Fruit fly (Drosophila melanogaster) whole organism, embryonic: ENCODE measurements around the gene Sp1.

Source experiments
- ATbp ChIP-seq: fragments of 200-800 bp; sonication (Bioruptor generic); optimal IDR thresholded peaks from 2 replicates; lab custom pipeline; 2017; ENCODE audit warnings: missing biosample characterization, mild to moderate bottlenecking, missing genetic modification characterization, missing genetic modification reagents
- CG10274 ChIP-seq: fragments of 200-800 bp; sonication (Bioruptor generic); optimal IDR thresholded peaks from 3 replicates; lab custom pipeline; 2017; ENCODE audit warnings: missing biosample characterization, mild to moderate bottlenecking, missing genetic modification characterization
- CG10462 ChIP-seq: fragments of 200-800 bp; sonication (Bioruptor generic); optimal IDR thresholded peaks from 2 replicates; lab custom pipeline; 2016; ENCODE audit warnings: missing biosample characterization, missing genetic modification characterization
- CG10565 ChIP-seq: fragments of 200-800 bp; sonication (Bioruptor generic); optimal IDR thresholded peaks from 3 replicates; lab custom pipeline; 2016; ENCODE audit warnings: missing biosample characterization, mild to moderate bottlenecking, missing genetic modification characterization
- CG10654 ChIP-seq: fragments of 200-800 bp; sonication (Bioruptor generic); optimal IDR thresholded peaks from 2 replicates; lab custom pipeline; 2016; ENCODE audit warnings: missing biosample characterization, missing genetic modification characterization
- CG13775 ChIP-seq: fragments of 200-800 bp; sonication (Bioruptor generic); optimal IDR thresholded peaks from 3 replicates; lab custom pipeline; 2017; ENCODE audit warnings: missing biosample characterization, mild to moderate bottlenecking, missing genetic modification characterization
- CG13894 ChIP-seq: fragments of 200-800 bp; sonication (Bioruptor generic); optimal IDR thresholded peaks from 3 replicates; lab custom pipeline; 2018; ENCODE audit warnings: missing biosample characterization, mild to moderate bottlenecking, missing genetic modification characterization, moderate library complexity
- CG14014 ChIP-seq: fragments of 200-800 bp; sonication (Bioruptor generic); IDR thresholded peaks from 2 replicates; pipeline ENCODE4 v1.3.6; 2022; ENCODE audit warnings: missing biosample characterization, missing genetic modification characterization
- CG1792 ChIP-seq: fragments of 200-800 bp; sonication (Bioruptor generic); optimal IDR thresholded peaks from 2 replicates; lab custom pipeline; 2016; ENCODE audit warnings: missing biosample characterization, missing genetic modification characterization
- CG2120 ChIP-seq: fragments of 200-800 bp; sonication (Bioruptor generic); optimal IDR thresholded peaks from 3 replicates; lab custom pipeline; 2016; ENCODE audit warnings: missing biosample characterization, missing genetic modification characterization
- CG2199 ChIP-seq: fragments of 200-800 bp; sonication (Bioruptor generic); IDR thresholded peaks from 3 replicates; pipeline ENCODE4 v1.3.6; 2022; ENCODE audit warnings: missing biosample characterization, missing genetic modification characterization
- CG6791 ChIP-seq: fragments of 200-800 bp; sonication (Bioruptor generic); IDR thresholded peaks from 3 replicates; pipeline ENCODE4 v1.3.6; 2022; ENCODE audit warnings: missing biosample characterization, missing genetic modification characterization; ENCODE audit not compliant: partially characterized antibody
- CG9727 ChIP-seq: fragments of 200-800 bp; sonication (Bioruptor generic); optimal IDR thresholded peaks from 3 replicates; lab custom pipeline; 2017; ENCODE audit warnings: missing biosample characterization, mild to moderate bottlenecking, missing genetic modification characterization
- CkIIα-i1 ChIP-seq: fragments of 200-800 bp; sonication (Bioruptor generic); IDR thresholded peaks from 2 replicates; pipeline ENCODE4 v1.3.6; 2022; ENCODE audit warnings: missing biosample characterization, missing genetic modification characterization
- Deaf1 ChIP-seq: fragments of 200-800 bp; optimal IDR thresholded peaks from 3 replicates; lab custom pipeline; 2019; ENCODE audit warnings: missing biosample characterization, mild to moderate bottlenecking, missing genetic modification characterization, moderate library complexity
- Dek ChIP-seq: fragments of 200-800 bp; sonication (Bioruptor generic); optimal IDR thresholded peaks from 3 replicates; lab custom pipeline; 2019; ENCODE audit warnings: missing biosample characterization, mild to moderate bottlenecking, missing genetic modification characterization, moderate library complexity
- Dll ChIP-seq: fragments of 200-800 bp; sonication (Bioruptor generic); IDR thresholded peaks from 4 replicates; pipeline ENCODE4 v1.3.6; 2022; ENCODE audit warnings: missing biosample characterization, missing genetic modification characterization; ENCODE audit not compliant: partially characterized antibody
- HLH4C ChIP-seq: fragments of 200-800 bp; sonication (Bioruptor generic); IDR thresholded peaks from 3 replicates; pipeline ENCODE4 v1.3.6; 2022; ENCODE audit warnings: missing biosample characterization, missing genetic modification characterization; ENCODE audit not compliant: partially characterized antibody
- Hmx ChIP-seq: fragments of 200-800 bp; sonication (Bioruptor generic); optimal IDR thresholded peaks from 2 replicates; lab custom pipeline; 2016; ENCODE audit warnings: missing biosample characterization, missing genetic modification characterization
- Lim3 ChIP-seq: fragments of 200-800 bp; sonication (Bioruptor generic); IDR thresholded peaks from 2 replicates; pipeline ENCODE4 v1.3.6; 2022; ENCODE audit warnings: missing biosample characterization, missing genetic modification characterization
- Nf-YA ChIP-seq: fragments of 200-800 bp; sonication (Bioruptor generic); IDR thresholded peaks from 2 replicates; pipeline ENCODE4 v1.3.6; 2022; ENCODE audit warnings: missing biosample characterization, missing genetic modification characterization
- Oaz ChIP-seq: fragments of 200-800 bp; sonication (Bioruptor generic); IDR thresholded peaks from 2 replicates; pipeline ENCODE4 v1.3.6; 2022; ENCODE audit warnings: missing biosample characterization, missing genetic modification characterization
- Ravus ChIP-seq: fragments of 200-800 bp; sonication (Bioruptor generic); IDR thresholded peaks from 2 replicates; pipeline ENCODE4 v1.3.6; 2022; ENCODE audit warnings: missing biosample characterization, missing genetic modification characterization
- Rx ChIP-seq: fragments of 200-800 bp; sonication (Bioruptor generic); IDR thresholded peaks from 2 replicates; pipeline ENCODE4 v1.3.6; 2022; ENCODE audit warnings: missing biosample characterization, missing genetic modification characterization
- Trl ChIP-seq, 3 experiments: fragments of >200 bp in 2 of 3; fragments of 200-800 bp in 1 of 3; sonication (Bioruptor generic) in 1 of 3; optimal IDR thresholded peaks; 2 replicates in 1 of 3; 3 replicates in 2 of 3; lab custom pipeline; 2016 to 2017; ENCODE audit warnings: missing biosample characterization in 1 of 3, missing genetic modification characterization in 1 of 3
- ase ChIP-seq: fragments of 200-800 bp; sonication (Bioruptor generic); IDR thresholded peaks from 3 replicates; pipeline ENCODE4 v1.3.6; 2022; ENCODE audit warnings: missing biosample characterization, missing genetic modification characterization
- ato ChIP-seq: fragments of 200-800 bp; sonication (Bioruptor generic); IDR thresholded peaks from 2 replicates; pipeline ENCODE4 v1.3.6; 2022; ENCODE audit warnings: missing biosample characterization, missing genetic modification characterization; ENCODE audit not compliant: partially characterized antibody
- bowl ChIP-seq: fragments of 200-800 bp; sonication (Bioruptor generic); IDR thresholded peaks from 2 replicates; pipeline ENCODE4 v1.3.6; 2022; ENCODE audit warnings: missing biosample characterization, missing genetic modification characterization
- cad ChIP-seq: fragments of >200 bp; optimal IDR thresholded peaks from 2 replicates; lab custom pipeline; 2017; ENCODE audit warnings: missing biosample characterization, missing genetic modification characterization
- cas ChIP-seq: fragments of 200-800 bp; sonication (Bioruptor generic); IDR thresholded peaks from 2 replicates; pipeline ENCODE4 v1.3.6; 2022; ENCODE audit warnings: missing biosample characterization, missing genetic modification characterization
- chinmo ChIP-seq: fragments of 200-800 bp; sonication (Bioruptor generic); IDR thresholded peaks from 4 replicates; pipeline ENCODE4 v1.3.6; 2022; ENCODE audit warnings: missing biosample characterization, missing genetic modification characterization; ENCODE audit not compliant: partially characterized antibody
- esg ChIP-seq: fragments of 200-800 bp; sonication (Bioruptor generic); conservative IDR thresholded peaks from 2 replicates; pipeline ENCODE4 v1.3.6; 2022; ENCODE audit warnings: missing biosample characterization, missing genetic modification characterization
- ewg ChIP-seq: fragments of 200-800 bp; sonication (Bioruptor generic); optimal IDR thresholded peaks from 3 replicates; lab custom pipeline; 2017; ENCODE audit warnings: mild to moderate bottlenecking, missing biosample characterization, missing genetic modification reagents, missing genetic modification characterization
- knrl ChIP-seq: fragments of 200-800 bp; sonication (Bioruptor generic); IDR thresholded peaks from 3 replicates; pipeline ENCODE4 v1.3.6; 2022; ENCODE audit warnings: missing biosample characterization, missing genetic modification characterization; ENCODE audit not compliant: partially characterized antibody
- maf-S ChIP-seq: fragments of 200-800 bp; sonication (Bioruptor generic); optimal IDR thresholded peaks from 2 replicates; lab custom pipeline; 2016; ENCODE audit warnings: missing biosample characterization, missing genetic modification characterization
- nerfin-1 ChIP-seq: fragments of 200-800 bp; sonication (Bioruptor generic); optimal IDR thresholded peaks from 3 replicates; lab custom pipeline; 2019; ENCODE audit warnings: missing biosample characterization, mild to moderate bottlenecking, missing genetic modification characterization, moderate library complexity
- pb ChIP-seq: fragments of 200-800 bp; sonication (Bioruptor generic); optimal IDR thresholded peaks from 3 replicates; lab custom pipeline; 2016; ENCODE audit warnings: missing biosample characterization, missing genetic modification characterization
- phol ChIP-seq: fragments of 200-800 bp; sonication (Bioruptor generic); optimal IDR thresholded peaks from 3 replicates; lab custom pipeline; 2018; ENCODE audit warnings: missing biosample characterization, mild to moderate bottlenecking, missing genetic modification characterization, moderate library complexity
- pita ChIP-seq: fragments of 200-800 bp; sonication (Bioruptor generic); optimal IDR thresholded peaks from 2 replicates; lab custom pipeline; 2017; ENCODE audit warnings: missing biosample characterization, mild to moderate bottlenecking, missing genetic modification characterization
- psq ChIP-seq: fragments of 200-800 bp; sonication (Bioruptor generic); optimal IDR thresholded peaks from 2 replicates; lab custom pipeline; 2017; ENCODE audit warnings: missing biosample characterization, missing genetic modification characterization
- pum ChIP-seq: fragments of 200-800 bp; sonication (Bioruptor generic); optimal IDR thresholded peaks from 2 replicates; lab custom pipeline; 2016; ENCODE audit warnings: missing biosample characterization, missing genetic modification characterization
- sd ChIP-seq: fragments of 200-800 bp; sonication (Bioruptor generic); optimal IDR thresholded peaks from 3 replicates; lab custom pipeline; 2018; ENCODE audit warnings: missing biosample characterization, mild to moderate bottlenecking, missing genetic modification characterization, moderate library complexity
- tna ChIP-seq: fragments of 200-800 bp; sonication (Bioruptor generic); IDR thresholded peaks from 2 replicates; pipeline ENCODE4 v1.3.6; 2022; ENCODE audit warnings: missing biosample characterization, missing genetic modification characterization; ENCODE audit not compliant: partially characterized antibody
- unpg ChIP-seq: fragments of 200-800 bp; sonication (Bioruptor generic); optimal IDR thresholded peaks from 3 replicates; lab custom pipeline; 2018; ENCODE audit warnings: missing biosample characterization, mild to moderate bottlenecking, missing genetic modification characterization, moderate library complexity
- wdn ChIP-seq: fragments of 200-800 bp; sonication (Bioruptor generic); IDR thresholded peaks from 2 replicates; pipeline ENCODE4 v1.3.6; 2022; ENCODE audit warnings: missing biosample characterization, missing genetic modification characterization

Sp1 gene

DNA sequence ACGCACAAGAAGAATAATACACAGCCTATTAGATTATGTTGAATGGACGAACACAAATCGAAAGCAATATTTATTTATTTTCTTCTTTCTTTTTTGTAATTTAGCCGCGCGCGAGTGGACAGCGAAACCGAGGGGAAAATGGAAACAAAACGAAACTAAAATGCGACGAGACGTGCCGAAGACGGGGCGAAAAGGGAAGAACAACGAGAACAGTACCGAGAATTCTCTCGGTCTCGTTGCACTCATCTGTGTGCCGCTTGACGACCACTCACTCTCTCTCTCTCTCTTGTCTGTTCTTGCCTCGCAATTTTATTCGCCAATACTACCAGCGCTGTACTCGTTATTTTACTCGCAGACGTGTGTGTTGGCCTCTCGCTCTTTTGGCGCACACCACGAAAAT lies 45.3 kb upstream of the Sp1 start (continued):
- TF ChIP-seq knrl (GFP tag; lab: Robert Waterston, UW), result no peak
- no peak for TF ChIP-seq CG2120 (GFP tag; lab: Kevin White, UChicago)
- TF ChIP-seq CG13894 (tag; lab: Kevin White, UChicago), result no peak
- no peak for TF ChIP-seq CG10274 (GFP tag; lab: Kevin White, UChicago)
- TF ChIP-seq CG9727, result peak; percentile 31
- no peak for TF ChIP-seq CG10462 (GFP tag; lab: Kevin White, UChicago)
- TF ChIP-seq sd, result no peak
- no peak for TF ChIP-seq ewg (GFP tag; lab: Kevin White, UChicago)
- TF ChIP-seq pb, result no peak
- no peak for TF ChIP-seq unpg (GFP tag; lab: Kevin White, UChicago)
- TF ChIP-seq CG13775 (GFP tag; lab: Kevin White, UChicago), result no peak
- no peak for TF ChIP-seq CG6791 (GFP tag; lab: Robert Waterston, UW)
- no peak for TF ChIP-seq ase
- TF ChIP-seq Rx, result no peak
- TF ChIP-seq esg (GFP tag; lab: Robert Waterston, UW), result no peak
- no peak for TF ChIP-seq maf-S (GFP tag; lab: Kevin White, UChicago)
- no peak for TF ChIP-seq CkIIα-i1 (GFP tag; lab: Robert Waterston, UW)
- no peak for TF ChIP-seq CG10565
- peak; percentile 69 for TF ChIP-seq Deaf1 (tag; lab: Kevin White, UChicago)
- TF ChIP-seq ato (GFP tag; lab: Robert Waterston, UW), result peak; percentile 11; the same call in 1 of the 2 replicates
- no peak for TF ChIP-seq pum (GFP tag; lab: Kevin White, UChicago)
- TF ChIP-seq CG1792 (GFP tag; lab: Kevin White, UChicago), result no peak
- TF ChIP-seq psq (GFP tag; lab: Kevin White, UChicago), result peak; percentile 68
- TF ChIP-seq Dll, result no peak
- no peak for TF ChIP-seq Oaz
- no peak for TF ChIP-seq Nf-YA (GFP tag; lab: Robert Waterston, UW)
- no peak for TF ChIP-seq HLH4C (GFP tag; lab: Robert Waterston, UW)
- no peak for TF ChIP-seq nerfin-1 (tag; lab: Kevin White, UChicago)
- no peak for TF ChIP-seq Dek (tag; lab: Kevin White, UChicago)
- no peak for TF ChIP-seq cad (GFP tag; lab: Kevin White, UChicago)
- TF ChIP-seq Lim3 (GFP tag; lab: Robert Waterston, UW), result no peak
- no peak for TF ChIP-seq Hmx (GFP tag; lab: Kevin White, UChicago)
- no peak for TF ChIP-seq wdn (GFP tag; lab: Robert Waterston, UW)
- TF ChIP-seq bowl (GFP tag; lab: Robert Waterston, UW), result no peak
- no peak for TF ChIP-seq pita (GFP tag; lab: Kevin White, UChicago)
- no peak for TF ChIP-seq phol (tag; lab: Kevin White, UChicago)
- no peak for TF ChIP-seq CG2199 (GFP tag; lab: Robert Waterston, UW)
- no peak for TF ChIP-seq CG14014
- TF ChIP-seq cas, result no peak
- no peak for TF ChIP-seq tna (GFP tag; lab: Robert Waterston, UW)
- peak; percentile 73 for TF ChIP-seq Trl (optimal IDR thresholded peaks at IDR 0.05; lab: Kevin White, UChicago)
- TF ChIP-seq Trl (GFP tag; optimal IDR thresholded peaks at IDR 0.05; lab: Kevin White, UChicago), result no peak
- no peak for TF ChIP-seq Ravus
- TF ChIP-seq ATbp (GFP tag; lab: Kevin White, UChicago), result no peak
- TF ChIP-seq chinmo, result 0 out of 4 replicates have a peak, but pooled peaks have one; percentile 40
- no peak for TF ChIP-seq CG10654 (GFP tag; lab: Kevin White, UChicago)
